Fruit fly (Drosophila melanogaster) S2 (cell line): ENCODE results near the gene CG6294.

Experiments
- CG8478 ChIP-seq: fragments of >200 bp; optimal IDR thresholded peaks from 2 replicates; lab custom pipeline; 2018
- CTCF ChIP-seq, 2 experiments: fragments of >200 bp; optimal IDR thresholded peaks; 2 replicates each; lab custom pipeline; 2018

Gene CG6294

dm6 chrX:15462436-15462857, at the start of gene CG6294, which contains the start of the genes shtd and CG6299:
CG6294 (plus strand) TSS chrX:15462722.
shtd (minus strand) TSS chrX:15462441.
CG6299 (plus strand) TSS chrX:15462722.
- TF ChIP-seq CTCF (optimal IDR thresholded peaks at IDR 0.05; lab: Kevin White, UChicago) (peak in 1 of 2 experiments; percentile 23), CG8478 (lab: Kevin White, UChicago) (no peak)

- TF ChIP-seq CG8478 (lab: Kevin White, UChicago): no peak
- TF ChIP-seq CTCF (optimal IDR thresholded peaks at IDR 0.05; lab: Kevin White, UChicago): no peak
Measured at dm6 chrX:15441245-15441644, 21.3 kb upstream of the CG6294 start, which contains the start of gene Cngl. Cngl (minus strand) TSS chrX:15441252.

- TF ChIP-seq CTCF (optimal IDR thresholded peaks at IDR 0.05; lab: Kevin White, UChicago) (no peak), CG8478 (lab: Kevin White, UChicago) (no peak)
Measured at dm6 chrX:15443502-15443901, 19.0 kb upstream of the CG6294 start.

- TF ChIP-seq CTCF (optimal IDR thresholded peaks at IDR 0.05; lab: Kevin White, UChicago): no peak
- TF ChIP-seq CG8478 (lab: Kevin White, UChicago): no peak
Measured at dm6 chrX:15448136-15448535, 14.4 kb upstream of the CG6294 start.

dm6 chrX:15448809-15449208, 13.7 kb upstream of the CG6294 start:
- no peak for TF ChIP-seq CG8478 (lab: Kevin White, UChicago)

dm6 chrX:15449490-15450326, 12.8 kb upstream of the CG6294 start, which contains the start of the genes Scamp and Ahcy:
Scamp (minus strand) TSS chrX:15449883.
Ahcy (plus strand) TSS chrX:15450261.
- TF ChIP-seq CG8478 (lab: Kevin White, UChicago) (no peak), CTCF (optimal IDR thresholded peaks at IDR 0.05; lab: Kevin White, UChicago) (no peak)

- TF ChIP-seq CG8478 (lab: Kevin White, UChicago): no peak
- no peak for TF ChIP-seq CTCF (optimal IDR thresholded peaks at IDR 0.05; lab: Kevin White, UChicago)
Measured at dm6 chrX:15450327-15450644, 12.2 kb upstream of the CG6294 start.

- TF ChIP-seq CTCF (optimal IDR thresholded peaks at IDR 0.05; lab: Kevin White, UChicago) (no peak), CG8478 (lab: Kevin White, UChicago) (no peak)
Measured at dm6 chrX:15453121-15453520, 9.4 kb upstream of the CG6294 start, which contains the start of gene CG11655. CG11655 (plus strand) TSS chrX:15453471.

- no peak for TF ChIP-seq CTCF (optimal IDR thresholded peaks at IDR 0.05; lab: Kevin White, UChicago)
- TF ChIP-seq CG8478 (lab: Kevin White, UChicago): no peak
Measured at dm6 chrX:15464531-15464930, 2.0 kb downstream of the CG6294 start.

dm6 chrX:15465410-15465809, 2.9 kb downstream of the CG6294 start:
- TF ChIP-seq CG8478 (lab: Kevin White, UChicago): no peak
- TF ChIP-seq CTCF (optimal IDR thresholded peaks at IDR 0.05; lab: Kevin White, UChicago): no peak

- TF ChIP-seq CG8478 (lab: Kevin White, UChicago) (no peak), CTCF (optimal IDR thresholded peaks at IDR 0.05; lab: Kevin White, UChicago) (no peak)
Measured at dm6 chrX:15467402-15467941, 5.0 kb downstream of the CG6294 start, which contains the start of the genes CG15642 and CG15641. CG15642 (minus strand) TSS chrX:15467757. CG15641 (plus strand) TSS chrX:15467891.

dm6 chrX:15471904-15472303, 9.4 kb downstream of the CG6294 start, which contains the start of the genes Grip128 and Alg14:
Grip128 (minus strand) TSS chrX:15472119.
Alg14 (plus strand) TSS chrX:15472164.
- TF ChIP-seq CG8478 (lab: Kevin White, UChicago): no peak
- TF ChIP-seq CTCF (optimal IDR thresholded peaks at IDR 0.05; lab: Kevin White, UChicago): no peak

dm6 chrX:15475367-15475789, 12.9 kb downstream of the CG6294 start, which contains the start of gene mh:
mh (minus strand) TSS chrX:15475400.
- no peak for TF ChIP-seq CG8478 (lab: Kevin White, UChicago)
- no peak for TF ChIP-seq CTCF (optimal IDR thresholded peaks at IDR 0.05; lab: Kevin White, UChicago)

- TF ChIP-seq CTCF (optimal IDR thresholded peaks at IDR 0.05; lab: Kevin White, UChicago): no peak
- no peak for TF ChIP-seq CG8478 (lab: Kevin White, UChicago)
Measured at dm6 chrX:15475791-15476190, 13.3 kb downstream of the CG6294 start, which contains the start of gene CG6324. CG6324 (plus strand) TSS chrX:15476091.

dm6 chrX:15482236-15482660, 19.7 kb downstream of the CG6294 start, which contains the start of gene CG6340:
CG6340 (plus strand) TSS chrX:15482374.
- TF ChIP-seq CG8478 (lab: Kevin White, UChicago): no peak
- TF ChIP-seq CTCF (optimal IDR thresholded peaks at IDR 0.05; lab: Kevin White, UChicago): no peak
